Fruit fly (Drosophila melanogaster) whole organism, embryonic: ENCODE results near the gene Mettl5.

Source experiments
- Abd-B ChIP-seq: fragments of 200-800 bp; sonication (Bioruptor generic); optimal IDR thresholded peaks from 2 replicates; lab custom pipeline; 2018; ENCODE audit warnings: missing biosample characterization, mild to moderate bottlenecking, missing genetic modification characterization, moderate library complexity
- Asciz ChIP-seq: fragments of 200-800 bp; sonication (Bioruptor generic); optimal IDR thresholded peaks from 2 replicates; lab custom pipeline; 2017; ENCODE audit warnings: missing biosample characterization, mild to moderate bottlenecking, missing genetic modification characterization, missing genetic modification reagents
- BtbVII ChIP-seq: fragments of 200-800 bp; sonication (Bioruptor generic); optimal IDR thresholded peaks from 3 replicates; lab custom pipeline; 2017; ENCODE audit warnings: missing biosample characterization, mild to moderate bottlenecking, missing genetic modification characterization
- CG10462 ChIP-seq: fragments of 200-800 bp; sonication (Bioruptor generic); optimal IDR thresholded peaks from 2 replicates; lab custom pipeline; 2016; ENCODE audit warnings: missing biosample characterization, missing genetic modification characterization
- CG15479 ChIP-seq: fragments of 200-800 bp; sonication (Bioruptor generic); optimal IDR thresholded peaks from 3 replicates; lab custom pipeline; 2019; ENCODE audit warnings: missing biosample characterization, mild to moderate bottlenecking, missing genetic modification characterization, moderate library complexity
- CG15601 ChIP-seq: fragments of 200-800 bp; sonication (Bioruptor generic); optimal IDR thresholded peaks from 3 replicates; lab custom pipeline; 2019; ENCODE audit warnings: missing biosample characterization, mild to moderate bottlenecking, missing genetic modification characterization, moderate library complexity
- CG17186 ChIP-seq: fragments of 200-800 bp; sonication (Bioruptor generic); optimal IDR thresholded peaks from 3 replicates; lab custom pipeline; 2017; ENCODE audit warnings: missing biosample characterization, missing genetic modification reagents, missing genetic modification characterization
- CG18011 ChIP-seq: fragments of 200-800 bp; sonication (Bioruptor generic); optimal IDR thresholded peaks from 2 replicates; lab custom pipeline; 2017; ENCODE audit warnings: missing biosample characterization, missing genetic modification characterization, mild to moderate bottlenecking, moderate library complexity, missing genotype
- CG18262 ChIP-seq: fragments of 200-800 bp; optimal IDR thresholded peaks from 3 replicates; lab custom pipeline; 2019; ENCODE audit warnings: missing biosample characterization, mild to moderate bottlenecking, missing genetic modification characterization, moderate library complexity
- CG2202 ChIP-seq: fragments of 200-800 bp; sonication (Bioruptor generic); optimal IDR thresholded peaks from 2 replicates; lab custom pipeline; 2018; ENCODE audit warnings: missing biosample characterization, mild to moderate bottlenecking, missing genetic modification characterization
- CG33557 ChIP-seq: fragments of 200-800 bp; sonication (Bioruptor generic); optimal IDR thresholded peaks from 2 replicates; lab custom pipeline; 2019; ENCODE audit warnings: missing biosample characterization, mild to moderate bottlenecking, missing genetic modification characterization, moderate library complexity
- CG34422 ChIP-seq: fragments of 200-800 bp; sonication (Bioruptor generic); IDR thresholded peaks from 3 replicates; pipeline ENCODE4 v1.3.6; 2022; ENCODE audit warnings: missing biosample characterization, missing genetic modification characterization
- CG3838 ChIP-seq: fragments of 200-800 bp; sonication (Bioruptor generic); optimal IDR thresholded peaks from 3 replicates; lab custom pipeline; 2016; ENCODE audit warnings: missing biosample characterization, missing genetic modification characterization
- CG4617 ChIP-seq: fragments of 200-800 bp; sonication (Bioruptor generic); optimal IDR thresholded peaks from 3 replicates; lab custom pipeline; 2016; ENCODE audit warnings: missing biosample characterization, missing genetic modification characterization, borderline replicate concordance
- CG9727 ChIP-seq: fragments of 200-800 bp; sonication (Bioruptor generic); optimal IDR thresholded peaks from 3 replicates; lab custom pipeline; 2017; ENCODE audit warnings: missing biosample characterization, mild to moderate bottlenecking, missing genetic modification characterization
- CG9817 ChIP-seq: fragments of 200-800 bp; sonication (Bioruptor generic); optimal IDR thresholded peaks from 2 replicates; lab custom pipeline; 2018; ENCODE audit warnings: missing biosample characterization, mild to moderate bottlenecking, missing genetic modification characterization, moderate library complexity
- Camta ChIP-seq: fragments of 200-800 bp; sonication (Bioruptor generic); optimal IDR thresholded peaks from 2 replicates; lab custom pipeline; 2016; ENCODE audit warnings: missing biosample characterization, missing genetic modification characterization
- CkIIα-i1 ChIP-seq: fragments of 200-800 bp; sonication (Bioruptor generic); IDR thresholded peaks from 2 replicates; pipeline ENCODE4 v1.3.6; 2022; ENCODE audit warnings: missing biosample characterization, missing genetic modification characterization
- D19A ChIP-seq: fragments of 200-800 bp; optimal IDR thresholded peaks from 3 replicates; lab custom pipeline; 2019; ENCODE audit warnings: missing biosample characterization, mild to moderate bottlenecking, missing genetic modification characterization, moderate library complexity
- Dad ChIP-seq: fragments of 200-800 bp; sonication (Bioruptor generic); optimal IDR thresholded peaks from 3 replicates; lab custom pipeline; 2016; ENCODE audit warnings: missing biosample characterization, missing genetic modification characterization
- Dbx ChIP-seq: fragments of 200-800 bp; sonication (Bioruptor generic); IDR thresholded peaks from 3 replicates; pipeline ENCODE4 v1.3.6; 2022; ENCODE audit warnings: missing biosample characterization, missing genetic modification characterization
- Dip3 ChIP-seq: fragments of 200-800 bp; sonication (Bioruptor generic); optimal IDR thresholded peaks from 3 replicates; lab custom pipeline; 2016; ENCODE audit warnings: missing biosample characterization, missing genetic modification characterization
- Fer1 ChIP-seq: fragments of 200-800 bp; sonication (Bioruptor generic); optimal IDR thresholded peaks from 2 replicates; lab custom pipeline; 2017; ENCODE audit warnings: missing biosample characterization, mild to moderate bottlenecking, missing genetic modification characterization
- HLH4C ChIP-seq: fragments of 200-800 bp; sonication (Bioruptor generic); IDR thresholded peaks from 3 replicates; pipeline ENCODE4 v1.3.6; 2022; ENCODE audit warnings: missing biosample characterization, missing genetic modification characterization; ENCODE audit not compliant: partially characterized antibody
- Jarid2 ChIP-seq: fragments of 200-800 bp; sonication (Bioruptor generic); optimal IDR thresholded peaks from 3 replicates; lab custom pipeline; 2017; ENCODE audit warnings: mild to moderate bottlenecking, missing biosample characterization, missing genetic modification reagents, missing genetic modification characterization
- Lhr ChIP-seq: fragments of 200-800 bp; sonication (Bioruptor generic); optimal IDR thresholded peaks from 3 replicates; lab custom pipeline; 2017; ENCODE audit warnings: mild to moderate bottlenecking, missing biosample characterization, missing genetic modification reagents, missing genetic modification characterization
- NC2β ChIP-seq: fragments of 200-800 bp; sonication (Bioruptor generic); optimal IDR thresholded peaks from 2 replicates; lab custom pipeline; 2016; ENCODE audit warnings: missing biosample characterization, missing genetic modification characterization
- Neu2 ChIP-seq: fragments of 200-800 bp; sonication (Bioruptor generic); optimal IDR thresholded peaks from 3 replicates; lab custom pipeline; 2016; ENCODE audit warnings: missing biosample characterization, missing genetic modification characterization, borderline replicate concordance
- Opbp ChIP-seq: fragments of 200-800 bp; sonication (Bioruptor generic); IDR thresholded peaks from 3 replicates; pipeline ENCODE4 v1.3.6; 2022; ENCODE audit warnings: missing biosample characterization, missing genetic modification characterization; ENCODE audit not compliant: partially characterized antibody
- Sry-β ChIP-seq: fragments of 200-800 bp; sonication (Bioruptor generic); optimal IDR thresholded peaks from 2 replicates; lab custom pipeline; 2018; ENCODE audit warnings: missing biosample characterization, mild to moderate bottlenecking, missing genetic modification characterization, moderate library complexity
- al ChIP-seq: fragments of 200-800 bp; sonication (Bioruptor generic); IDR thresholded peaks from 2 replicates; pipeline ENCODE4 v1.3.6; 2022; ENCODE audit warnings: missing biosample characterization, missing genetic modification characterization
- ash1 ChIP-seq: fragments of 200-800 bp; sonication (Bioruptor generic); optimal IDR thresholded peaks from 2 replicates; lab custom pipeline; 2018; ENCODE audit warnings: missing biosample characterization, mild to moderate bottlenecking, missing genetic modification characterization
- caup ChIP-seq: fragments of 200-800 bp; sonication (Bioruptor generic); optimal IDR thresholded peaks from 3 replicates; lab custom pipeline; 2017; ENCODE audit warnings: missing biosample characterization, mild to moderate bottlenecking, missing genetic modification characterization, moderate library complexity; ENCODE audit not compliant: severe bottlenecking
- disco-r ChIP-seq: fragments of 200-800 bp; sonication (Bioruptor generic); optimal IDR thresholded peaks from 2 replicates; lab custom pipeline; 2016; ENCODE audit warnings: missing biosample characterization, missing genetic modification characterization
- emc ChIP-seq: fragments of 200-800 bp; sonication (Bioruptor generic); optimal IDR thresholded peaks from 2 replicates; lab custom pipeline; 2016; ENCODE audit warnings: missing biosample characterization, missing genetic modification characterization
- gsb-n ChIP-seq: fragments of 200-800 bp; sonication (Bioruptor generic); optimal IDR thresholded peaks from 3 replicates; lab custom pipeline; 2018; ENCODE audit warnings: missing biosample characterization, mild to moderate bottlenecking, missing genetic modification characterization
- lmd ChIP-seq: fragments of 200-800 bp; sonication (Bioruptor generic); IDR thresholded peaks from 2 replicates; pipeline ENCODE4 v1.3.6; 2022; ENCODE audit warnings: missing biosample characterization, missing genetic modification characterization
- phol ChIP-seq: fragments of 200-800 bp; sonication (Bioruptor generic); optimal IDR thresholded peaks from 3 replicates; lab custom pipeline; 2018; ENCODE audit warnings: missing biosample characterization, mild to moderate bottlenecking, missing genetic modification characterization, moderate library complexity
- tgo ChIP-seq: fragments of 200-800 bp; sonication (Bioruptor generic); IDR thresholded peaks from 3 replicates; pipeline ENCODE4 v1.3.6; 2022; ENCODE audit warnings: missing biosample characterization, missing genetic modification characterization
- wdn ChIP-seq: fragments of 200-800 bp; sonication (Bioruptor generic); IDR thresholded peaks from 2 replicates; pipeline ENCODE4 v1.3.6; 2022; ENCODE audit warnings: missing biosample characterization, missing genetic modification characterization

Gene Mettl5

dm6 chr3L:19268720-19269401 is 5.3 kb downstream of the Mettl5 start, which contains the start of the genes Aldh7A1 and CG14085 (continued):
- no peak for TF ChIP-seq HLH4C (GFP tag; lab: Robert Waterston, UW)
- 0 out of 3 replicates have a peak, but pooled peaks have one; percentile 30 for TF ChIP-seq Opbp
- TF ChIP-seq gsb-n (tag; lab: Kevin White, UChicago) = no peak
- no peak for TF ChIP-seq CG34422
- no peak for TF ChIP-seq caup (GFP tag; lab: Kevin White, UChicago)
- no peak for TF ChIP-seq disco-r (GFP tag; lab: Kevin White, UChicago)
- TF ChIP-seq Neu2 (GFP tag; lab: Kevin White, UChicago) = no peak
- TF ChIP-seq CG17186 (GFP tag; lab: Kevin White, UChicago) = no peak
- TF ChIP-seq Dbx = no peak
- TF ChIP-seq emc (GFP tag; lab: Kevin White, UChicago) = no peak
- TF ChIP-seq CG15601 (tag; lab: Kevin White, UChicago) = peak; percentile 98
- TF ChIP-seq CG3838 = no peak
- no peak for TF ChIP-seq CG10462
- TF ChIP-seq CG15479 (GFP tag; lab: Kevin White, UChicago) = no peak
- no peak for TF ChIP-seq ash1 (GFP tag; lab: Kevin White, UChicago)
- no peak for TF ChIP-seq Abd-B (GFP tag; lab: Kevin White, UChicago)
- no peak for TF ChIP-seq CkIIα-i1
- no peak for TF ChIP-seq Dad (GFP tag; lab: Kevin White, UChicago)
- TF ChIP-seq Dip3 = no peak
- TF ChIP-seq CG9727 (GFP tag; lab: Kevin White, UChicago) = no peak
- TF ChIP-seq Lhr (GFP tag; lab: Kevin White, UChicago) = no peak
- no peak for TF ChIP-seq Camta (GFP tag; lab: Kevin White, UChicago)
- no peak for TF ChIP-seq al (GFP tag; lab: Robert Waterston, UW)
- no peak for TF ChIP-seq phol (tag; lab: Kevin White, UChicago)
- no peak for TF ChIP-seq NC2β
- TF ChIP-seq CG18011 = no peak
- TF ChIP-seq tgo (GFP tag; lab: Robert Waterston, UW) = no peak
- no peak for TF ChIP-seq Asciz

dm6 chr3L:19270542-19270941 is 7.0 kb downstream of the Mettl5 start, which contains the start of gene CG14088:
Gene CG14088 (minus strand): TSS chr3L:19270642.
- TF ChIP-seq wdn (GFP tag; lab: Robert Waterston, UW) (no peak), Fer1 (no peak), CG18011 (no peak)

- no peak for TF ChIP-seq BtbVII
- TF ChIP-seq D19A (tag; lab: Kevin White, UChicago) = no peak
- TF ChIP-seq Dad (GFP tag; lab: Kevin White, UChicago) = no peak
- no peak for TF ChIP-seq CG33557
- no peak for TF ChIP-seq CG9817 (tag; lab: Kevin White, UChicago)
- TF ChIP-seq Abd-B (GFP tag; lab: Kevin White, UChicago) = no peak
- TF ChIP-seq CG18262 (tag; lab: Kevin White, UChicago) = no peak
- no peak for TF ChIP-seq Sry-β (GFP tag; lab: Kevin White, UChicago)
- TF ChIP-seq CG4617 (GFP tag; lab: Kevin White, UChicago) = no peak
- TF ChIP-seq Jarid2 (GFP tag; lab: Kevin White, UChicago) = no peak
- no peak for TF ChIP-seq CG10462
- no peak for TF ChIP-seq lmd (GFP tag; lab: Robert Waterston, UW)
- TF ChIP-seq CG2202 (tag; lab: Kevin White, UChicago) = no peak
These were observed 11.9 kb downstream of the Mettl5 start, which contains the start of gene CG14086 for dm6 chr3L:19275491-19275890. Gene CG14086 (plus strand): TSS chr3L:19275791.
